Worm (Caenorhabditis elegans): ENCODE data around the gene ZK1307.3.

The ZK1307.3 gene

ce11 chrII:9621121-9621520 is 31.7 kb downstream of the ZK1307.3 start (continued):
- TF ChIP-seq unc-62 (GFP tag; optimal IDR thresholded peaks at IDR 0.05 in 1 of 2), result peak in 1 of 2 experiments; percentile 71
- TF ChIP-seq unc-62 (tag; optimal IDR thresholded peaks at IDR 0.05), result no peak
- no peak for TF ChIP-seq dpl-1 (GFP tag; optimal IDR thresholded peaks at IDR 0.05)
- TF ChIP-seq duxl-1 (tag; optimal IDR thresholded peaks at IDR 0.05; ENCODE audit: poor library complexity), result no peak
- no peak for TF ChIP-seq aly-2 (tag; optimal IDR thresholded peaks at IDR 0.05)
- TF ChIP-seq nhr-6 (tag; optimal IDR thresholded peaks at IDR 0.05), result peak; percentile 7
- TF ChIP-seq nhr-25 (tag; optimal IDR thresholded peaks at IDR 0.05; ENCODE audit: borderline replicate concordance, insufficient read depth), result no peak
- TF ChIP-seq dmd-6 (GFP tag; IDR thresholded peaks at IDR 0.05), result peak; percentile 16; the same call in 1 of the 2 replicates
- no peak for TF ChIP-seq mep-1 (tag; optimal IDR thresholded peaks at IDR 0.05)
- no peak for TF ChIP-seq daf-19 (GFP tag; conservative IDR thresholded peaks at IDR 0.05)
- peak; percentile 96 for TF ChIP-seq aha-1 (tag)
- no peak for TF ChIP-seq F37D6.2 (tag; optimal IDR thresholded peaks at IDR 0.05)
- peak; percentile 57; the same call in 1 of the 2 replicates for TF ChIP-seq egl-43 (GFP tag; IDR thresholded peaks at IDR 0.05)
- TF ChIP-seq nhr-237 (tag; optimal IDR thresholded peaks at IDR 0.05), result no peak
- TF ChIP-seq F10B5.3 (tag; optimal IDR thresholded peaks at IDR 0.05), result no peak
- no peak for TF ChIP-seq attf-4 (tag; optimal IDR thresholded peaks at IDR 0.05)
- TF ChIP-seq Y75B8A.6 (GFP tag; IDR thresholded peaks at IDR 0.05), result no peak
- TF ChIP-seq zip-11 (GFP tag; IDR thresholded peaks at IDR 0.05), result no peak
- no peak for TF ChIP-seq dmd-9 (GFP tag; IDR thresholded peaks at IDR 0.05)
- TF ChIP-seq hif-1 (tag; optimal IDR thresholded peaks at IDR 0.05), result no peak
- TF ChIP-seq ceh-32 (tag; optimal IDR thresholded peaks at IDR 0.05; ENCODE audit: poor library complexity), result no peak
- TF ChIP-seq ztf-7 (tag; optimal IDR thresholded peaks at IDR 0.05), result no peak
- no peak for TF ChIP-seq fkh-10 (GFP tag; optimal IDR thresholded peaks at IDR 0.05)
- TF ChIP-seq nhr-102 (tag; optimal IDR thresholded peaks at IDR 0.05), result no peak
- no peak for TF ChIP-seq ces-1 (GFP tag; optimal IDR thresholded peaks at IDR 0.05)
- TF ChIP-seq snpc-1.2 (GFP tag; IDR thresholded peaks at IDR 0.05), result no peak
- no peak for TF ChIP-seq nhr-76 (tag; optimal IDR thresholded peaks at IDR 0.05)
- no peak for TF ChIP-seq ceh-82 (tag; optimal IDR thresholded peaks at IDR 0.05)
- TF ChIP-seq mdl-1 (tag; optimal IDR thresholded peaks at IDR 0.05), result peak in 1 of 2 experiments; percentile 11
- no peak for TF ChIP-seq T20F7.1 (GFP tag; optimal IDR thresholded peaks at IDR 0.05)
- no peak for TF ChIP-seq nhr-41 (GFP tag; IDR thresholded peaks at IDR 0.05)
- no peak for TF ChIP-seq arid-1 (GFP tag; conservative IDR thresholded peaks at IDR 0.05)
- TF ChIP-seq nhr-48 (tag; optimal IDR thresholded peaks at IDR 0.05), result no peak
- no peak for TF ChIP-seq nhr-111 (GFP tag; optimal IDR thresholded peaks at IDR 0.05)
- TF ChIP-seq zfp-2 (tag; optimal IDR thresholded peaks at IDR 0.05), result no peak
- no peak for TF ChIP-seq saeg-2 (GFP tag; IDR thresholded peaks at IDR 0.05)
- no peak for TF ChIP-seq Y105C5A.15 (GFP tag; IDR thresholded peaks at IDR 0.05)
- TF ChIP-seq spr-1 (tag; optimal IDR thresholded peaks at IDR 0.05), result no peak
- no peak for TF ChIP-seq zfp-3 (GFP tag; conservative IDR thresholded peaks at IDR 0.05)
- TF ChIP-seq jun-1 (tag; optimal IDR thresholded peaks at IDR 0.05), result no peak
- TF ChIP-seq D1046.2 (GFP tag; IDR thresholded peaks at IDR 0.05), result no peak
- no peak for TF ChIP-seq unc-130 (GFP tag; optimal IDR thresholded peaks at IDR 0.05)
- TF ChIP-seq skn-1 (tag; optimal IDR thresholded peaks at IDR 0.05), result no peak
- TF ChIP-seq zag-1 (tag; optimal IDR thresholded peaks at IDR 0.05), result no peak
- TF ChIP-seq madf-9 (GFP tag; conservative IDR thresholded peaks at IDR 0.05), result no peak
- TF ChIP-seq ztf-11 (tag; optimal IDR thresholded peaks at IDR 0.05), result no peak
- peak; percentile 37 for TF ChIP-seq nhr-28 (tag; optimal IDR thresholded peaks at IDR 0.05)
- no peak for TF ChIP-seq mxl-3 (GFP tag; optimal IDR thresholded peaks at IDR 0.05)
- no peak for TF ChIP-seq nhr-77 (tag; optimal IDR thresholded peaks at IDR 0.05)
- no peak for TF ChIP-seq pqm-1 (tag; optimal IDR thresholded peaks at IDR 0.05)
- TF ChIP-seq R02D3.7 (tag; optimal IDR thresholded peaks at IDR 0.05), result no peak
- TF ChIP-seq unc-39 (tag; optimal IDR thresholded peaks at IDR 0.05), result no peak
- no peak for TF ChIP-seq madf-5 (GFP tag; IDR thresholded peaks at IDR 0.05)
- no peak for TF ChIP-seq daf-8 (GFP tag; IDR thresholded peaks at IDR 0.05)

Measured in whole organism, L4 larva.